Worm (Caenorhabditis elegans): ENCODE measurements around the gene ceh-53.

- TF ChIP-seq ztf-23 (GFP tag; IDR thresholded peaks at IDR 0.05) (no peak), klf-2 (GFP tag; conservative IDR thresholded peaks at IDR 0.05) (no peak)
Measured at ce11 chrIV:3532167-3532566, 34.2 kb downstream of the ceh-53 start, which contains the start of gene M57.1.

Data from whole organism, midembryonic.